Worm (Caenorhabditis elegans) whole organism, L1 larva: ENCODE measurements around the gene bca-1.
A peak's percentile ranks its signal among the peaks of the same experiment; 100 is the strongest.

Source experiments
- C16A3.4 ChIP-seq: fragments of 150-350 bp; optimal IDR thresholded peaks from 2 replicates; lab custom pipeline; 2014; ENCODE audit warnings: missing biosample characterization, missing genetic modification characterization
- C34B4.2 ChIP-seq: sonication (generic microtip); optimal IDR thresholded peaks from 2 replicates; lab custom pipeline; 2017; ENCODE audit warnings: mild to moderate bottlenecking, missing genetic modification characterization, missing compliant biosample characterization
- Y116A8C.19 ChIP-seq: sonication (generic microtip); optimal IDR thresholded peaks from 2 replicates; lab custom pipeline; 2016; ENCODE audit warnings: missing compliant biosample characterization, missing genetic modification characterization, borderline replicate concordance
- alr-1 ChIP-seq: fragments of 200-800 bp; sonication (Bioruptor generic); optimal IDR thresholded peaks from 2 replicates; lab custom pipeline; 2018; ENCODE audit warnings: borderline replicate concordance, mild to moderate bottlenecking, missing genetic modification characterization, missing compliant biosample characterization
- aly-2 ChIP-seq: fragments of 150-350 bp; optimal IDR thresholded peaks from 2 replicates; lab custom pipeline; 2014; ENCODE audit warnings: missing biosample characterization, missing genetic modification characterization
- ama-1 ChIP-seq: fragments of 150-350 bp; optimal IDR thresholded peaks from 2 replicates; lab custom pipeline; 2014
- blmp-1 ChIP-seq: fragments of 150-350 bp; optimal IDR thresholded peaks from 2 replicates; lab custom pipeline; 2014; ENCODE audit warnings: missing biosample characterization, missing genetic modification characterization
- ceh-8 ChIP-seq: fragments of 200-800 bp; sonication (Bioruptor generic); optimal IDR thresholded peaks from 2 replicates; lab custom pipeline; 2018; ENCODE audit warnings: mild to moderate bottlenecking, missing genetic modification characterization, moderate library complexity, missing compliant biosample characterization
- ceh-82 ChIP-seq, 3 experiments: fragments of 150-350 bp in 1 of 3; sonication (generic microtip) in 2 of 3; optimal IDR thresholded peaks; 2 replicates each; lab custom pipeline; 2014 to 2017; ENCODE audit warnings: missing biosample characterization in 3 of 3, missing genetic modification characterization in 3 of 3
- ceh-88 ChIP-seq: fragments of 200-800 bp; sonication (Bioruptor generic); IDR thresholded peaks from 2 replicates; pipeline ENCODE4 v1.3.6; 2022; ENCODE audit warnings: missing genetic modification characterization, missing compliant biosample characterization
- ces-1 ChIP-seq: fragments of 150-350 bp; optimal IDR thresholded peaks from 2 replicates; lab custom pipeline; 2014; ENCODE audit warnings: missing biosample characterization, missing genetic modification reagents, missing genetic modification characterization
- efl-3 ChIP-seq: fragments of 200-800 bp; sonication (Bioruptor generic); optimal IDR thresholded peaks from 2 replicates; lab custom pipeline; 2018; ENCODE audit warnings: mild to moderate bottlenecking, missing genetic modification characterization, missing compliant biosample characterization
- elt-2 ChIP-seq: sonication (generic microtip); optimal IDR thresholded peaks from 2 replicates; lab custom pipeline; 2016; ENCODE audit warnings: missing genetic modification characterization, mild to moderate bottlenecking, inconsistent platforms, missing compliant biosample characterization, missing genetic modification reagents
- fkh-10 ChIP-seq: sonication (generic microtip); optimal IDR thresholded peaks from 2 replicates; lab custom pipeline; 2017; ENCODE audit warnings: missing biosample characterization, missing genetic modification reagents, missing genetic modification characterization
- fkh-8 ChIP-seq: sonication (generic microtip); optimal IDR thresholded peaks from 2 replicates; lab custom pipeline; 2016; ENCODE audit warnings: mild to moderate bottlenecking, missing genetic modification characterization, missing compliant biosample characterization
- fos-1 ChIP-seq: fragments of 150-350 bp; optimal IDR thresholded peaks from 2 replicates; lab custom pipeline; 2014; ENCODE audit warnings: missing biosample characterization, missing genetic modification characterization
- grh-1 ChIP-seq: fragments of 200-800 bp; sonication (Bioruptor generic); IDR thresholded peaks from 2 replicates; pipeline ENCODE4 v1.3.6; 2022; ENCODE audit warnings: missing genetic modification reagents, missing genetic modification characterization, missing compliant biosample characterization
- hlh-17 ChIP-seq: fragments of 200-800 bp; sonication (Bioruptor generic); optimal IDR thresholded peaks from 2 replicates; lab custom pipeline; 2018; ENCODE audit warnings: missing genetic modification characterization, mild to moderate bottlenecking, missing compliant biosample characterization, moderate library complexity, borderline replicate concordance
- hlh-4 ChIP-seq: sonication (generic microtip); optimal IDR thresholded peaks from 2 replicates; lab custom pipeline; 2016; ENCODE audit warnings: mild to moderate bottlenecking, missing genetic modification characterization, missing compliant biosample characterization
- hpl-2 ChIP-seq: fragments of 150-350 bp; optimal IDR thresholded peaks from 2 replicates; lab custom pipeline; 2014; ENCODE audit warnings: missing biosample characterization, missing genetic modification reagents, missing genetic modification characterization
- irx-1 ChIP-seq: sonication (generic microtip); optimal IDR thresholded peaks from 2 replicates; lab custom pipeline; 2016; ENCODE audit warnings: missing genetic modification characterization, missing compliant biosample characterization
- lin-13 ChIP-seq: fragments of 150-350 bp; optimal IDR thresholded peaks from 2 replicates; lab custom pipeline; 2014; ENCODE audit warnings: missing biosample characterization, missing genetic modification reagents, missing genetic modification characterization
- lin-14 ChIP-seq: fragments of 200-800 bp; sonication (Bioruptor generic); optimal IDR thresholded peaks from 2 replicates; lab custom pipeline; 2018; ENCODE audit warnings: mild to moderate bottlenecking, missing genetic modification characterization, moderate library complexity, missing compliant biosample characterization
- lin-15B ChIP-seq: fragments of 150-350 bp; sonication (generic microtip); optimal IDR thresholded peaks from 3 replicates; lab custom pipeline; 2014; ENCODE audit warnings: missing biosample characterization, missing genetic modification characterization
- lin-35 ChIP-seq, 2 experiments: fragments of 150-350 bp; optimal IDR thresholded peaks; 2 replicates each; lab custom pipeline; 2014; ENCODE audit warnings: missing biosample characterization in 2 of 2, missing genetic modification characterization in 2 of 2, missing genetic modification reagents in 2 of 2
- lin-39 ChIP-seq: fragments of 150-350 bp; optimal IDR thresholded peaks from 2 replicates; lab custom pipeline; 2014; ENCODE audit warnings: missing biosample characterization, missing genetic modification reagents, missing genetic modification characterization
- lir-3 ChIP-seq: sonication (generic microtip); optimal IDR thresholded peaks from 2 replicates; lab custom pipeline; 2016; ENCODE audit warnings: mild to moderate bottlenecking, missing genetic modification characterization, moderate library complexity, missing compliant biosample characterization; ENCODE audit not compliant: poor library complexity
- lsy-2 ChIP-seq, 2 experiments: fragments of 150-350 bp; optimal IDR thresholded peaks; 2 replicates each; lab custom pipeline; 2014; ENCODE audit warnings: missing biosample characterization in 2 of 2, missing genetic modification characterization in 2 of 2
- mab-9 ChIP-seq: fragments of 200-800 bp; sonication (Bioruptor generic); IDR thresholded peaks from 2 replicates; pipeline ENCODE4 v1.3.6; 2022; ENCODE audit warnings: missing genetic modification reagents, missing genetic modification characterization, missing compliant biosample characterization
- mdl-1 ChIP-seq, 2 experiments: fragments of 150-350 bp; optimal IDR thresholded peaks; 2 replicates each; lab custom pipeline; 2014 to 2017; ENCODE audit warnings: missing biosample characterization in 2 of 2, missing genetic modification characterization in 2 of 2, inconsistent platforms in 1 of 2
- mef-2 ChIP-seq: fragments of 150-350 bp; optimal IDR thresholded peaks from 2 replicates; lab custom pipeline; 2014; ENCODE audit warnings: missing biosample characterization, missing genetic modification characterization
- nhr-12 ChIP-seq: sonication (generic microtip); optimal IDR thresholded peaks from 2 replicates; lab custom pipeline; 2017; ENCODE audit warnings: missing biosample characterization, missing genetic modification characterization
- nhr-237 ChIP-seq: fragments of 150-350 bp; optimal IDR thresholded peaks from 2 replicates; lab custom pipeline; 2014; ENCODE audit warnings: missing biosample characterization, missing genetic modification characterization
- nhr-28 ChIP-seq: fragments of 150-350 bp; optimal IDR thresholded peaks from 2 replicates; lab custom pipeline; 2014; ENCODE audit warnings: missing biosample characterization, missing genetic modification characterization
- nhr-76 ChIP-seq: sonication (generic microtip); optimal IDR thresholded peaks from 2 replicates; lab custom pipeline; 2017; ENCODE audit warnings: missing biosample characterization, missing genetic modification characterization
- nhr-84 ChIP-seq: sonication (generic microtip); optimal IDR thresholded peaks from 2 replicates; lab custom pipeline; 2017; ENCODE audit warnings: missing biosample characterization, missing genetic modification characterization
- nhr-85 ChIP-seq: sonication (generic microtip); peaks from one replicate; lab custom pipeline; 2016; ENCODE audit warnings: missing genetic modification characterization, inconsistent platforms, missing compliant biosample characterization
- nhr-90 ChIP-seq: sonication (generic microtip); optimal IDR thresholded peaks from 2 replicates; lab custom pipeline; 2016; ENCODE audit warnings: mild to moderate bottlenecking, missing genetic modification characterization, missing compliant biosample characterization; ENCODE audit not compliant: poor library complexity
- pag-3 ChIP-seq: sonication (generic microtip); optimal IDR thresholded peaks from 2 replicates; lab custom pipeline; 2017; ENCODE audit warnings: missing genetic modification characterization, mild to moderate bottlenecking, missing compliant biosample characterization, antibody characterized with exemption, borderline replicate concordance; ENCODE audit not compliant: insufficient read depth
- pax-3 ChIP-seq: fragments of 200-800 bp; sonication (Bioruptor generic); optimal IDR thresholded peaks from 2 replicates; lab custom pipeline; 2018; ENCODE audit warnings: mild to moderate bottlenecking, missing genetic modification characterization, moderate library complexity, missing compliant biosample characterization
- rnt-1 ChIP-seq: sonication (generic microtip); optimal IDR thresholded peaks from 2 replicates; lab custom pipeline; 2016; ENCODE audit warnings: mild to moderate bottlenecking, missing genetic modification characterization, moderate library complexity, missing compliant biosample characterization
- sox-4 ChIP-seq: sonication (generic microtip); optimal IDR thresholded peaks from 2 replicates; lab custom pipeline; 2016; ENCODE audit warnings: missing genetic modification characterization, missing compliant biosample characterization
- swsn-7 ChIP-seq: sonication (generic microtip); optimal IDR thresholded peaks from 2 replicates; lab custom pipeline; 2016; ENCODE audit warnings: missing genetic modification characterization, missing compliant biosample characterization
- tbx-2 ChIP-seq: sonication (generic microtip); optimal IDR thresholded peaks from 2 replicates; lab custom pipeline; 2016; ENCODE audit warnings: missing genetic modification characterization, missing compliant biosample characterization
- tlp-1 ChIP-seq: fragments of 150-350 bp; optimal IDR thresholded peaks from 2 replicates; lab custom pipeline; 2014; ENCODE audit warnings: missing biosample characterization, missing genetic modification characterization
- unc-130 ChIP-seq: fragments of 150-350 bp; optimal IDR thresholded peaks from 2 replicates; lab custom pipeline; 2017; ENCODE audit warnings: missing biosample characterization, missing genetic modification characterization, inconsistent platforms
- vab-15 ChIP-seq: sonication (generic microtip); optimal IDR thresholded peaks from 2 replicates; lab custom pipeline; 2017; ENCODE audit warnings: missing genotype, mild to moderate bottlenecking, missing genetic modification characterization, missing compliant biosample characterization
- xbp-1 ChIP-seq: sonication (generic microtip); optimal IDR thresholded peaks from 2 replicates; lab custom pipeline; 2016; ENCODE audit warnings: missing genetic modification characterization, missing compliant biosample characterization
- zag-1 ChIP-seq: fragments of 150-350 bp; optimal IDR thresholded peaks from 2 replicates; lab custom pipeline; 2014; ENCODE audit warnings: missing biosample characterization, missing genetic modification characterization
- ztf-11 ChIP-seq, 2 experiments: sonication (generic microtip); optimal IDR thresholded peaks; 2 replicates each; lab custom pipeline; 2016 to 2017; ENCODE audit warnings: missing genetic modification characterization in 2 of 2, missing biosample characterization in 1 of 2, missing compliant biosample characterization in 1 of 2
- ztf-4 ChIP-seq: fragments of 150-350 bp; optimal IDR thresholded peaks from 2 replicates; lab custom pipeline; 2014; ENCODE audit warnings: missing biosample characterization, missing genetic modification characterization

Gene bca-1

ce11 chrX:6248778-6249658 is 44.5 kb upstream of the bca-1 start (continued):
- TF ChIP-seq grh-1 (no peak), fkh-8 (tag; lab: Kevin White, UChicago) (peak; percentile 36), ceh-88 (GFP tag; lab: Robert Waterston, UW) (no peak), fos-1 (no peak), nhr-85 (tag; lab: Kevin White, UChicago) (peak; percentile 37), lin-15B (no peak), ztf-4 (tag; lab: Kevin White, UChicago) (no peak), lin-13 (no peak), blmp-1 (tag; lab: Kevin White, UChicago) (peak; percentile 9), zag-1 (no peak), C34B4.2 (tag; lab: Kevin White, UChicago) (no peak), lir-3 (no peak), sox-4 (tag; lab: Kevin White, UChicago) (no peak), fkh-10 (GFP tag; lab: Kevin White, UChicago) (peak; percentile 66), lin-35 (GFP tag; optimal IDR thresholded peaks at IDR 0.05; lab: Kevin White, UChicago) (no peak), nhr-28 (tag; lab: Kevin White, UChicago) (no peak), unc-130 (no peak), irx-1 (no peak), Y116A8C.19 (tag; lab: Kevin White, UChicago) (no peak), nhr-237 (tag; lab: Kevin White, UChicago) (no peak), lin-39 (tag; lab: Kevin White, UChicago) (no peak), nhr-90 (no peak), vab-15 (tag; lab: Kevin White, UChicago) (no peak), ceh-8 (GFP tag; lab: Kevin White, UChicago) (no peak), rnt-1 (tag; lab: Kevin White, UChicago) (peak; percentile 55), efl-3 (GFP tag; lab: Kevin White, UChicago) (no peak), hlh-17 (GFP tag; lab: Kevin White, UChicago) (no peak), hlh-4 (tag; lab: Kevin White, UChicago) (no peak), C16A3.4 (tag; lab: Kevin White, UChicago) (no peak), ama-1 (no peak), swsn-7 (no peak), mab-9 (GFP tag; lab: Robert Waterston, UW) (no peak), xbp-1 (peak; percentile 0), ztf-11 (tag; optimal IDR thresholded peaks at IDR 0.05; lab: Kevin White, UChicago) (no peak), mef-2 (no peak), lsy-2 (tag; optimal IDR thresholded peaks at IDR 0.05; lab: Kevin White, UChicago) (no peak), aly-2 (tag; lab: Kevin White, UChicago) (no peak), elt-2 (tag; lab: Kevin White, UChicago) (peak; percentile 37), mdl-1 (tag; optimal IDR thresholded peaks at IDR 0.05; lab: Kevin White, UChicago) (no peak), tlp-1 (no peak), alr-1 (tag; lab: Kevin White, UChicago) (no peak)

- TF ChIP-seq nhr-237 (tag; lab: Kevin White, UChicago) (no peak), hpl-2 (no peak), ces-1 (GFP tag; lab: Kevin White, UChicago) (peak; percentile 47), lir-3 (no peak), lsy-2 (tag; optimal IDR thresholded peaks at IDR 0.05; lab: Kevin White, UChicago) (peak in 1 of 2 experiments; percentile 0), nhr-12 (tag; lab: Kevin White, UChicago) (no peak), nhr-76 (tag; lab: Kevin White, UChicago) (no peak), lin-14 (GFP tag; lab: Kevin White, UChicago) (peak; percentile 57), pax-3 (tag; lab: Kevin White, UChicago) (no peak), rnt-1 (tag; lab: Kevin White, UChicago) (no peak), mab-9 (GFP tag; lab: Robert Waterston, UW) (no peak), lin-35 (GFP tag; optimal IDR thresholded peaks at IDR 0.05; lab: Kevin White, UChicago) (no peak), ceh-82 (tag; optimal IDR thresholded peaks at IDR 0.05; lab: Kevin White, UChicago) (no peak), zag-1 (peak; percentile 42), nhr-84 (no peak), pag-3 (no peak), hlh-17 (GFP tag; lab: Kevin White, UChicago) (no peak), irx-1 (no peak), tbx-2 (tag; lab: Kevin White, UChicago) (peak; percentile 35), mef-2 (no peak)
These were observed 43.3 kb upstream of the bca-1 start for ce11 chrX:6247869-6248268.
